Worm (Caenorhabditis elegans) whole organism, early embryonic: ENCODE measurements around the gene srsx-32.

Experiments used
- B0310.2 ChIP-seq: sonication (generic microtip); optimal IDR thresholded peaks from 2 replicates; lab custom pipeline; 2016; ENCODE audit warnings: mild to moderate bottlenecking, missing genetic modification characterization, missing compliant biosample characterization
- F13C5.2 ChIP-seq: sonication (generic microtip); optimal IDR thresholded peaks from 2 replicates; lab custom pipeline; 2017; ENCODE audit warnings: mild to moderate bottlenecking, missing genetic modification characterization, inconsistent platforms, missing compliant biosample characterization
- aly-1 ChIP-seq: sonication (generic microtip); optimal IDR thresholded peaks from 2 replicates; lab custom pipeline; 2016; ENCODE audit warnings: missing genetic modification characterization, missing compliant biosample characterization
- ama-1 ChIP-seq: fragments of 150-350 bp; optimal IDR thresholded peaks from 2 replicates; lab custom pipeline; 2014
- ceh-13 ChIP-seq: fragments of 200-800 bp; sonication (Bioruptor generic); optimal IDR thresholded peaks from 2 replicates; lab custom pipeline; 2018; ENCODE audit warnings: mild to moderate bottlenecking, missing genetic modification characterization, missing compliant biosample characterization
- ceh-36 ChIP-seq: sonication (generic microtip); optimal IDR thresholded peaks from 2 replicates; lab custom pipeline; 2016; ENCODE audit warnings: missing genetic modification characterization, inconsistent platforms, missing compliant biosample characterization
- ets-7 ChIP-seq: sonication (generic microtip); optimal IDR thresholded peaks from 2 replicates; lab custom pipeline; 2016; ENCODE audit warnings: missing genotype, missing genetic modification characterization, missing compliant biosample characterization
- flt-1 ChIP-seq: fragments of 200-800 bp; sonication (Bioruptor generic); IDR thresholded peaks from 2 replicates; pipeline ENCODE4 v1.3.6; 2022; ENCODE audit warnings: missing genetic modification characterization, missing compliant biosample characterization
- hmbx-1 ChIP-seq: sonication (generic microtip); optimal IDR thresholded peaks from 2 replicates; lab custom pipeline; 2016; ENCODE audit warnings: mild to moderate bottlenecking, missing genetic modification characterization, missing compliant biosample characterization
- hmg-4 ChIP-seq: fragments of 200-800 bp; sonication (Bioruptor generic); optimal IDR thresholded peaks from 2 replicates; lab custom pipeline; 2018; ENCODE audit warnings: mild to moderate bottlenecking, missing genetic modification characterization, missing compliant biosample characterization
- hnd-1 ChIP-seq: sonication (generic microtip); optimal IDR thresholded peaks from 2 replicates; lab custom pipeline; 2016; ENCODE audit warnings: missing genetic modification characterization, missing compliant biosample characterization
- pes-1 ChIP-seq: fragments of 200-800 bp; sonication (Bioruptor generic); IDR thresholded peaks from 2 replicates; pipeline ENCODE4 v1.3.6; 2022; ENCODE audit warnings: missing genetic modification reagents, missing genetic modification characterization, missing compliant biosample characterization
- scrt-1 ChIP-seq: fragments of 200-800 bp; sonication (Bioruptor generic); IDR thresholded peaks from 2 replicates; pipeline ENCODE4 v1.3.6; 2022; ENCODE audit warnings: missing genetic modification characterization, missing compliant biosample characterization
- sea-1 ChIP-seq: fragments of 200-800 bp; sonication (Bioruptor generic); conservative IDR thresholded peaks from 2 replicates; pipeline ENCODE4 v1.3.6; 2022; ENCODE audit warnings: missing genetic modification characterization, missing compliant biosample characterization
- tbx-11 ChIP-seq: fragments of 200-800 bp; sonication (Bioruptor generic); IDR thresholded peaks from 2 replicates; pipeline ENCODE4 v1.3.6; 2022; ENCODE audit warnings: missing genetic modification characterization, missing compliant biosample characterization
- tbx-37 ChIP-seq: fragments of 200-800 bp; sonication (Bioruptor generic); conservative IDR thresholded peaks from 2 replicates; pipeline ENCODE4 v1.3.6; 2022; ENCODE audit warnings: missing genetic modification reagents, missing genetic modification characterization, missing compliant biosample characterization
- tra-4 ChIP-seq: sonication (generic microtip); optimal IDR thresholded peaks from 2 replicates; lab custom pipeline; 2017; ENCODE audit warnings: missing genetic modification characterization, missing compliant biosample characterization

Gene srsx-32

ce11 chrV:7003850-7004249, 13.3 kb upstream of the srsx-32 start, which contains the start of gene srab-4:
Gene srab-4 (plus strand): TSS chrV:7004150.
- TF ChIP-seq ama-1 (lab: Kevin White, UChicago) (no peak), hmg-4 (GFP tag; lab: Kevin White, UChicago) (no peak), pes-1 (GFP tag; lab: Robert Waterston, UW) (no peak)

DNA sequence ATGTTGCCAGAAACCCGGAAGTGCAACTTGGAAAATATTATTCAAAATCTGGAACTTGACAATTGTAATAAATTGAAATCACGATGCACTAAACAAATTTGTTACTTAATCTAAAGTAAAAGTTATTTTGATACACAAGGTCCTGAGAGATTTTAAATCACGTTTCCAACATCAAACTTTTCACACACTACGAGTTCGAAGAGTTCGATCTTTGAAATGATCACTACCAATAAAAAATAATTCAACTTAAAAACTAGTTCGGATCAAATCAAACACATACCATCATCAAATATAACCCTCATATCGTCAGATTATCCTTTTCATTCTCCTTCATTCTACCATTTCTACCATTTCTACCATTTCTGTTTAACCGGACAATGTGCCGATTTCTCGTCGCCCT, 11.2 kb upstream of the srsx-32 start, which contains the start of gene spig-10:
TSS of gene spig-10 (plus strand) at position 301 of the 400 bp plus-strand sequence.
- TF ChIP-seq tbx-37 (GFP tag; lab: Robert Waterston, UW) = no peak
- no peak for TF ChIP-seq hmbx-1
- TF ChIP-seq ceh-36 (tag; lab: Kevin White, UChicago) = no peak
- no peak for TF ChIP-seq ceh-13 (GFP tag; lab: Kevin White, UChicago)
- TF ChIP-seq tra-4 (tag; lab: Kevin White, UChicago) = no peak
- no peak for TF ChIP-seq F13C5.2
- TF ChIP-seq ama-1 (lab: Kevin White, UChicago) = no peak
- TF ChIP-seq sea-1 (GFP tag; lab: Robert Waterston, UW) = no peak
- TF ChIP-seq pes-1 (GFP tag; lab: Robert Waterston, UW) = no peak
- no peak for TF ChIP-seq scrt-1 (GFP tag; lab: Robert Waterston, UW)
- no peak for TF ChIP-seq ets-7
- no peak for TF ChIP-seq flt-1 (GFP tag; lab: Robert Waterston, UW)
- TF ChIP-seq hnd-1 (tag; lab: Kevin White, UChicago) = no peak
- no peak for TF ChIP-seq hmg-4 (GFP tag; lab: Kevin White, UChicago)
- TF ChIP-seq aly-1 = no peak

- TF ChIP-seq scrt-1 (GFP tag; lab: Robert Waterston, UW) (no peak), B0310.2 (tag; lab: Kevin White, UChicago) (no peak), sea-1 (GFP tag; lab: Robert Waterston, UW) (no peak), tbx-37 (GFP tag; lab: Robert Waterston, UW) (no peak), ceh-36 (tag; lab: Kevin White, UChicago) (no peak), ets-7 (no peak), F13C5.2 (no peak), aly-1 (no peak), pes-1 (GFP tag; lab: Robert Waterston, UW) (no peak), ama-1 (lab: Kevin White, UChicago) (no peak), hmbx-1 (no peak), ceh-13 (GFP tag; lab: Kevin White, UChicago) (no peak)
Observed at ce11 chrV:7007307-7007706, 9.9 kb upstream of the srsx-32 start, which contains the start of gene drd-10. Gene drd-10 (plus strand): TSS chrV:7007607.

DNA sequence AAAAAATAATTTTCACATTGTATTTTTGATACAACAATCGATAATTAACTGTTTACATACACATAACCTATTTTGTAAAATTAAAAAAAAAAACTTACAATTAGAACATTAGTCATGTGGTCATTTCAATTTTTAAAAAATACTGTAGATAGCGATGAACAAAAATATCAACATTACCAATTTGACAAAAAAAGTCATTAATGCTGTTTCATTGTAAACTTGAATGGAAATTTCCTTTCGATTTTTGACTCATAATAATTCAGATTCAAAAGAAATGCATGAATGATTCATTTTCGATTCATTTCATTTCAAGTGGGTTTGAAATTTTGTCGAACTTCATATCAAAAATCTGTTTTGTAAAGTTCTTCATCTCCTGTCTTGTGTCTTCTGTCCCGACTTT, 7.7 kb upstream of the srsx-32 start, which contains the start of gene C33G8.2:
TSS of gene C33G8.2 (plus strand) at position 301 of the 400 bp plus-strand sequence.
- TF ChIP-seq hmg-4 (GFP tag; lab: Kevin White, UChicago) = no peak
- TF ChIP-seq ceh-13 (GFP tag; lab: Kevin White, UChicago) = no peak
- no peak for TF ChIP-seq tbx-37 (GFP tag; lab: Robert Waterston, UW)
- no peak for TF ChIP-seq scrt-1 (GFP tag; lab: Robert Waterston, UW)
- TF ChIP-seq hmbx-1 = no peak
- no peak for TF ChIP-seq pes-1 (GFP tag; lab: Robert Waterston, UW)
- TF ChIP-seq hnd-1 (tag; lab: Kevin White, UChicago) = no peak
- TF ChIP-seq sea-1 (GFP tag; lab: Robert Waterston, UW) = no peak
- no peak for TF ChIP-seq flt-1 (GFP tag; lab: Robert Waterston, UW)
- TF ChIP-seq ceh-36 (tag; lab: Kevin White, UChicago) = no peak
- TF ChIP-seq aly-1 = no peak
- no peak for TF ChIP-seq B0310.2 (tag; lab: Kevin White, UChicago)
- TF ChIP-seq ama-1 (lab: Kevin White, UChicago) = no peak

DNA sequence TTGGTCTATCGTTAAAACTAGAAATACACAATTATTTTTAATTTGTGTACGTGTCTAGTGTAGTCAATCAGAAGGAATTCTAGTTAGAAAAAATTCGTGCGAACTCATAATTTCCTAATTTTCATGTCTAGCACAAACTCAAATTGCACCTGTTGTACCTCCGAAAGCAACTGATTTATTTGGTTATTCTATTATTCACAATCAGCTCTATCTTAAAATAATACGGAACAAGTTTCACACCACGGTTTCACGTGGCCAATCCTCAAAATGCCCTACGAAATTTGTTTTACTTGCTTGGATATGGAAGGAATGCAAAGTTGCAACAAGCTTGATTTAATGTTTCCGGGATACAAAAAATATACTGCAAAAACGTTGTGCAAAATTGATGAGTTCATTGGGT, 4.5 kb upstream of the srsx-32 start, which contains the start of gene srw-127:
TSS of gene srw-127 (plus strand) at position 301 of the 400 bp plus-strand sequence.
- TF ChIP-seq hnd-1 (tag; lab: Kevin White, UChicago) (no peak), ceh-13 (GFP tag; lab: Kevin White, UChicago) (no peak)

DNA sequence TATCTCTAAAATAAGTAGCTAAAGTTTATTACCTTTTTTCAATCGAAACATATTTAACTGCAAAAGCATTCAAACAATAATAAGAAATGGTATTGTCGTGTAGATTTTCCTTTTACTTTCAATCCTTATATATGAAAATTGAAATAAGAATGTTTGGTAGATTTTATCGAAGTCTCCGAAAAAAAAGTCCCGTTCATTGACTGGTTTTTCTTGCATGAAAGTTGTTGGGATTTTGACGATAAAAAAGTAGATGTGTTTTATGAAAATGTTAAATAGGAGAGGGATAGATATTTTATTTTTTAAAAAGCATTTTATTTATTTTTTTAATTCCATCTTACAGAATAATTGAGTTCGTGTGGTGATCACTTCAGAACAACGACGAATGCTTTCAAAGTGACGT, 1.3 kb upstream of the srsx-32 start, which contains the start of gene C33G8.13:
TSS of gene C33G8.13 (minus strand) at position 101 of the 400 bp plus-strand sequence.
- TF ChIP-seq ama-1 (lab: Kevin White, UChicago) (no peak), B0310.2 (tag; lab: Kevin White, UChicago) (no peak), sea-1 (GFP tag; lab: Robert Waterston, UW) (no peak), tra-4 (tag; lab: Kevin White, UChicago) (no peak), hmg-4 (GFP tag; lab: Kevin White, UChicago) (no peak), flt-1 (GFP tag; lab: Robert Waterston, UW) (no peak), ceh-36 (tag; lab: Kevin White, UChicago) (no peak), hnd-1 (tag; lab: Kevin White, UChicago) (no peak), tbx-11 (GFP tag; lab: Robert Waterston, UW) (no peak), pes-1 (GFP tag; lab: Robert Waterston, UW) (no peak), hmbx-1 (no peak)

ce11 chrV:7021772-7022171, 4.6 kb downstream of the srsx-32 start, which contains the start of gene F20A1.4:
Gene F20A1.4 (minus strand): TSS chrV:7021872.
- no peak for TF ChIP-seq ceh-36 (tag; lab: Kevin White, UChicago)

- TF ChIP-seq hnd-1 (tag; lab: Kevin White, UChicago) (no peak), hmbx-1 (no peak), pes-1 (GFP tag; lab: Robert Waterston, UW) (no peak), tbx-37 (GFP tag; lab: Robert Waterston, UW) (no peak), hmg-4 (GFP tag; lab: Kevin White, UChicago) (no peak), scrt-1 (GFP tag; lab: Robert Waterston, UW) (no peak)
Observed at ce11 chrV:7022981-7023380, 5.8 kb downstream of the srsx-32 start.
